Fruit fly (Drosophila melanogaster): Measurements from ENCODE around the gene CG8745.

CG8745 gene

dm6 chr3L:13865484-13865883 lies 1.2 kb downstream of the CG8745 start (continued):
- TF ChIP-seq ab (GFP tag; optimal IDR thresholded peaks at IDR 0.05) (no peak), CG12104 (GFP tag; optimal IDR thresholded peaks at IDR 0.05) (no peak), CG43689 (GFP tag; IDR thresholded peaks at IDR 0.05) (no peak), ase (GFP tag; IDR thresholded peaks at IDR 0.05) (no peak), CG6854 (GFP tag; optimal IDR thresholded peaks at IDR 0.05) (peak; percentile 18), CG2202 (tag; optimal IDR thresholded peaks at IDR 0.05) (peak; percentile 93), bab2 (GFP tag; optimal IDR thresholded peaks at IDR 0.05) (peak; percentile 79), Doc3 (GFP tag; IDR thresholded peaks at IDR 0.05; ENCODE audit: partially characterized antibody) (no peak), zfh1 (GFP tag; IDR thresholded peaks at IDR 0.05) (peak; percentile 51; the same call in 1 of the 3 replicates), CG4730 (GFP tag; IDR thresholded peaks at IDR 0.05) (no peak), CG12155 (GFP tag; optimal IDR thresholded peaks at IDR 0.05) (no peak), CG3281 (GFP tag; optimal IDR thresholded peaks at IDR 0.05) (no peak), Meics (GFP tag; optimal IDR thresholded peaks at IDR 0.05) (no peak), Asciz (GFP tag; optimal IDR thresholded peaks at IDR 0.05) (peak; percentile 92), chn (GFP tag; optimal IDR thresholded peaks at IDR 0.05) (no peak), schlank (tag; optimal IDR thresholded peaks at IDR 0.05) (peak; percentile 4), Spps (tag; optimal IDR thresholded peaks at IDR 0.05) (peak; percentile 86), CG14710 (tag; optimal IDR thresholded peaks at IDR 0.05) (peak; percentile 83), NFAT (GFP tag; IDR thresholded peaks at IDR 0.05) (no peak), wdn (GFP tag; IDR thresholded peaks at IDR 0.05) (no peak), D19A (tag; optimal IDR thresholded peaks at IDR 0.05) (peak; percentile 65), MTF-1 (GFP tag; optimal IDR thresholded peaks at IDR 0.05; ENCODE audit: borderline replicate concordance) (peak; percentile 91), BtbVII (GFP tag; optimal IDR thresholded peaks at IDR 0.05) (peak; percentile 46), sna (GFP tag; IDR thresholded peaks at IDR 0.05; ENCODE audit: partially characterized antibody) (no peak), cg (GFP tag; optimal IDR thresholded peaks at IDR 0.05) (peak; percentile 5), stwl (tag; optimal IDR thresholded peaks at IDR 0.05) (peak; percentile 58), CG34422 (GFP tag; IDR thresholded peaks at IDR 0.05) (no peak), CG4707 (GFP tag; optimal IDR thresholded peaks at IDR 0.05) (peak; percentile 86), CG4328 (GFP tag; optimal IDR thresholded peaks at IDR 0.05) (peak; percentile 19), CG5245 (GFP tag; optimal IDR thresholded peaks at IDR 0.05) (peak; percentile 42), CG2116 (GFP tag; optimal IDR thresholded peaks at IDR 0.05) (peak; percentile 55), bsh (GFP tag; optimal IDR thresholded peaks at IDR 0.05) (peak in 1 of 2 experiments; percentile 88), hth (optimal IDR thresholded peaks at IDR 0.05) (no peak), dan (GFP tag; IDR thresholded peaks at IDR 0.05) (no peak), caup (GFP tag; optimal IDR thresholded peaks at IDR 0.05; ENCODE audit: severe bottlenecking) (peak; percentile 19), H15 (GFP tag; IDR thresholded peaks at IDR 0.05) (no peak), Myb (GFP tag; optimal IDR thresholded peaks at IDR 0.05) (no peak), CG14860 (GFP tag; IDR thresholded peaks at IDR 0.05; ENCODE audit: partially characterized antibody) (no peak), CrebB (tag; optimal IDR thresholded peaks at IDR 0.05) (peak; percentile 82), CG12219 (GFP tag; optimal IDR thresholded peaks at IDR 0.05) (peak; percentile 80), CG3163 (GFP tag; optimal IDR thresholded peaks at IDR 0.05) (peak; percentile 7), Sin3A (optimal IDR thresholded peaks at IDR 0.05) (no peak), sens (GFP tag) (peak; percentile 95), gce (GFP tag; IDR thresholded peaks at IDR 0.05) (no peak), CG14014 (GFP tag; IDR thresholded peaks at IDR 0.05) (no peak), Ptx1 (GFP tag; IDR thresholded peaks at IDR 0.05) (no peak), cato (GFP tag; optimal IDR thresholded peaks at IDR 0.05; ENCODE audit: borderline replicate concordance) (peak; percentile 24), Atf3 (GFP tag; optimal IDR thresholded peaks at IDR 0.05) (peak; percentile 33), HLH3B (GFP tag; IDR thresholded peaks at IDR 0.05) (no peak; the same call in 1 of the 2 replicates), Oli (tag; optimal IDR thresholded peaks at IDR 0.05) (peak; percentile 48), CG17912 (GFP tag; optimal IDR thresholded peaks at IDR 0.05) (peak; percentile 86), CG9876 (GFP tag; optimal IDR thresholded peaks at IDR 0.05) (no peak)

All from whole organism, embryonic.